Fruit fly (Drosophila melanogaster): ENCODE results near the gene beat-IV.

Gene beat-IV

dm6 chr3R:23601346-23601817 lies 44.2 kb downstream of the beat-IV start (continued):
- no peak for TF ChIP-seq repo (GFP tag; optimal IDR thresholded peaks at IDR 0.05)
- no peak for TF ChIP-seq sima (GFP tag; optimal IDR thresholded peaks at IDR 0.05)
- no peak for TF ChIP-seq CG13775 (GFP tag; optimal IDR thresholded peaks at IDR 0.05)
- TF ChIP-seq Asciz (GFP tag; optimal IDR thresholded peaks at IDR 0.05), result no peak
- TF ChIP-seq CG7786 (GFP tag; optimal IDR thresholded peaks at IDR 0.05), result no peak
- TF ChIP-seq tap (tag; optimal IDR thresholded peaks at IDR 0.05), result no peak
- no peak for TF ChIP-seq CG6272 (GFP tag; IDR thresholded peaks at IDR 0.05)
- TF ChIP-seq lab (GFP tag; optimal IDR thresholded peaks at IDR 0.05), result peak; percentile 45
- TF ChIP-seq Six4 (GFP tag; optimal IDR thresholded peaks at IDR 0.05), result no peak
- no peak for TF ChIP-seq CG11723 (GFP tag; optimal IDR thresholded peaks at IDR 0.05)
- no peak for TF ChIP-seq CG9727 (GFP tag; optimal IDR thresholded peaks at IDR 0.05)
- no peak for TF ChIP-seq NfI (GFP tag; optimal IDR thresholded peaks at IDR 0.05)
- no peak for TF ChIP-seq wor (GFP tag; IDR thresholded peaks at IDR 0.05)
- no peak for TF ChIP-seq gem (tag; optimal IDR thresholded peaks at IDR 0.05)
- TF ChIP-seq CG8478 (optimal IDR thresholded peaks at IDR 0.05), result peak; percentile 80
- TF ChIP-seq CG31365 (tag; optimal IDR thresholded peaks at IDR 0.05), result no peak
- TF ChIP-seq Aef1 (GFP tag; IDR thresholded peaks at IDR 0.05), result peak; percentile 17; the same call in 1 of the 3 replicates
- TF ChIP-seq Chrac-16 (GFP tag; optimal IDR thresholded peaks at IDR 0.05), result no peak
- TF ChIP-seq CG10543 (GFP tag; optimal IDR thresholded peaks at IDR 0.05), result no peak
- no peak for TF ChIP-seq CG31388 (GFP tag; optimal IDR thresholded peaks at IDR 0.05)
- TF ChIP-seq btn (GFP tag; optimal IDR thresholded peaks at IDR 0.05), result no peak
- TF ChIP-seq CG14965 (GFP tag; optimal IDR thresholded peaks at IDR 0.05; ENCODE audit: borderline replicate concordance), result no peak
- peak; percentile 20; the same call in 1 of the 2 replicates for TF ChIP-seq hbn (GFP tag; IDR thresholded peaks at IDR 0.05; ENCODE audit: partially characterized antibody)
- no peak for TF ChIP-seq fd64A (GFP tag; optimal IDR thresholded peaks at IDR 0.05)
- no peak for TF ChIP-seq CG9609 (GFP tag; optimal IDR thresholded peaks at IDR 0.05)
- no peak for TF ChIP-seq Dad (GFP tag; optimal IDR thresholded peaks at IDR 0.05)
- no peak for TF ChIP-seq p53 (GFP tag; optimal IDR thresholded peaks at IDR 0.05)
- TF ChIP-seq gsb (GFP tag; IDR thresholded peaks at IDR 0.05), result no peak
- no peak for TF ChIP-seq CG17612 (GFP tag; IDR thresholded peaks at IDR 0.05)
- no peak for TF ChIP-seq Nf-YC (tag; optimal IDR thresholded peaks at IDR 0.05)
- TF ChIP-seq CG15601 (tag; optimal IDR thresholded peaks at IDR 0.05), result no peak
- no peak for TF ChIP-seq CG13296 (GFP tag; optimal IDR thresholded peaks at IDR 0.05)
- no peak for TF ChIP-seq CG17186 (GFP tag; optimal IDR thresholded peaks at IDR 0.05)
- TF ChIP-seq jumu (GFP tag; optimal IDR thresholded peaks at IDR 0.05), result no peak
- TF ChIP-seq CG9932 (GFP tag; IDR thresholded peaks at IDR 0.05), result no peak
- TF ChIP-seq dan (GFP tag; IDR thresholded peaks at IDR 0.05), result no peak
- TF ChIP-seq vvl (GFP tag; IDR thresholded peaks at IDR 0.05), result peak; percentile 39; the same call in 1 of the 2 replicates
- TF ChIP-seq insv (GFP tag; optimal IDR thresholded peaks at IDR 0.05), result no peak
- TF ChIP-seq Dref (GFP tag; IDR thresholded peaks at IDR 0.05), result no peak
- TF ChIP-seq pfk (GFP tag; optimal IDR thresholded peaks at IDR 0.05), result no peak
- no peak for TF ChIP-seq gsb-n (tag; optimal IDR thresholded peaks at IDR 0.05)
- TF ChIP-seq Scr (GFP tag; IDR thresholded peaks at IDR 0.05; ENCODE audit: partially characterized antibody), result peak; percentile 67
- no peak for TF ChIP-seq CG11247 (GFP tag; IDR thresholded peaks at IDR 0.05)
- 0 out of 2 replicates have a peak, but pooled peaks have one; percentile 25 for TF ChIP-seq nerfin-2 (GFP tag; IDR thresholded peaks at IDR 0.05; ENCODE audit: partially characterized antibody)
- TF ChIP-seq knrl (GFP tag; IDR thresholded peaks at IDR 0.05; ENCODE audit: partially characterized antibody), result peak; percentile 54; the same call in 2 of the 3 replicates
- TF ChIP-seq bab2 (GFP tag; optimal IDR thresholded peaks at IDR 0.05), result no peak
- TF ChIP-seq az2 (GFP tag; optimal IDR thresholded peaks at IDR 0.05), result no peak
- no peak for TF ChIP-seq CG15011 (GFP tag; optimal IDR thresholded peaks at IDR 0.05)
- TF ChIP-seq corto (GFP tag; optimal IDR thresholded peaks at IDR 0.05), result no peak
- peak; percentile 67 for TF ChIP-seq CG16813 (GFP tag; IDR thresholded peaks at IDR 0.05; ENCODE audit: partially characterized antibody)
- no peak for TF ChIP-seq CG3838 (GFP tag; optimal IDR thresholded peaks at IDR 0.05)

All from whole organism, embryonic.